Worm (Caenorhabditis elegans): ENCODE data around the gene F28H7.2.

The F28H7.2 gene

ce11 chrV:10731989-10732472 lies 15.7 kb upstream of the F28H7.2 start, which contains the start of gene T28B11.1:
Gene T28B11.1 (minus strand): TSS chrV:10732422.
- TF ChIP-seq snpc-3.4 (tag; optimal IDR thresholded peaks at IDR 0.05) (no peak), aptf-2 (GFP tag; conservative IDR thresholded peaks at IDR 0.05) (no peak), rec-8 (tag; optimal IDR thresholded peaks at IDR 0.05) (no peak), dox-1 (GFP tag; IDR thresholded peaks at IDR 0.05) (no peak), lsy-27 (tag; optimal IDR thresholded peaks at IDR 0.05; ENCODE audit: borderline replicate concordance, insufficient read depth) (no peak), egl-18 (GFP tag; IDR thresholded peaks at IDR 0.05) (no peak), ccch-3 (GFP tag; optimal IDR thresholded peaks at IDR 0.05) (no peak), F39B2.1 (GFP tag; IDR thresholded peaks at IDR 0.05) (no peak), C06A6.2 (GFP tag; conservative IDR thresholded peaks at IDR 0.05) (no peak), let-526 (GFP tag; IDR thresholded peaks at IDR 0.05) (no peak), hsf-1 (GFP tag; IDR thresholded peaks at IDR 0.05) (no peak)

ce11 chrV:10736756-10737155 lies 10.9 kb upstream of the F28H7.2 start, which contains the start of the genes mre-11 and wdr-5.3:
Gene mre-11 (minus strand): TSS chrV:10736868.
Gene wdr-5.3 (plus strand): TSS chrV:10737116.
- TF ChIP-seq efl-1 (GFP tag; optimal IDR thresholded peaks at IDR 0.05) (peak; percentile 85), lsy-27 (tag; optimal IDR thresholded peaks at IDR 0.05; ENCODE audit: borderline replicate concordance, insufficient read depth) (no peak), hmg-1.2 (GFP tag; IDR thresholded peaks at IDR 0.05) (peak; percentile 21; the same call in 1 of the 2 replicates), lin-54 (GFP tag; optimal IDR thresholded peaks at IDR 0.05) (peak; percentile 80), ztf-22 (GFP tag; optimal IDR thresholded peaks at IDR 0.05) (no peak), lsl-1 (GFP tag; optimal IDR thresholded peaks at IDR 0.05) (peak; percentile 60), F57C9.4 (tag; optimal IDR thresholded peaks at IDR 0.05) (no peak), madf-8 (GFP tag; conservative IDR thresholded peaks at IDR 0.05) (peak; percentile 65), ZK185.1 (tag; optimal IDR thresholded peaks at IDR 0.05; ENCODE audit: poor library complexity, severe bottlenecking) (peak; percentile 70), B0035.1 (tag; optimal IDR thresholded peaks at IDR 0.05) (no peak), F39B2.1 (GFP tag; IDR thresholded peaks at IDR 0.05) (no peak), ztf-6 (GFP tag; IDR thresholded peaks at IDR 0.05) (peak; percentile 51; the same call in 1 of the 2 replicates), ekl-4 (GFP tag; IDR thresholded peaks at IDR 0.05) (peak; percentile 46; the same call in 1 of the 2 replicates), madf-6 (GFP tag; IDR thresholded peaks at IDR 0.05) (peak; percentile 79), attf-5 (GFP tag; optimal IDR thresholded peaks at IDR 0.05) (peak; percentile 3), sptf-2 (GFP tag; optimal IDR thresholded peaks at IDR 0.05) (no peak), ceh-27 (GFP tag; optimal IDR thresholded peaks at IDR 0.05) (peak; percentile 70), rcor-1 (GFP tag; IDR thresholded peaks at IDR 0.05) (peak; percentile 22; the same call in 1 of the 2 replicates), B0336.3 (GFP tag; IDR thresholded peaks at IDR 0.05) (peak; percentile 45; the same call in 1 of the 2 replicates), hsf-1 (GFP tag; IDR thresholded peaks at IDR 0.05) (0 out of 2 replicates have a peak, but pooled peaks have one; percentile 51), snpc-4 (GFP tag; optimal IDR thresholded peaks at IDR 0.05) (no peak), snpc-4 (tag; optimal IDR thresholded peaks at IDR 0.05) (peak in 1 of 4 experiments; percentile 44), snpc-1.3 (tag; optimal IDR thresholded peaks at IDR 0.05; ENCODE audit: insufficient read depth) (peak; percentile 14), xnd-1 (tag; optimal IDR thresholded peaks at IDR 0.05) (peak; percentile 9), hlh-12 (tag; optimal IDR thresholded peaks at IDR 0.05) (no peak), him-1 (tag; optimal IDR thresholded peaks at IDR 0.05) (peak; percentile 8), dpl-1 (GFP tag; optimal IDR thresholded peaks at IDR 0.05) (peak; percentile 58), ceh-91 (GFP tag; IDR thresholded peaks at IDR 0.05) (peak; percentile 29; the same call in 1 of the 2 replicates), cebp-2 (GFP tag; IDR thresholded peaks at IDR 0.05) (no peak), F49E8.2 (tag; optimal IDR thresholded peaks at IDR 0.05; ENCODE audit: insufficient read depth) (peak; percentile 17), F33H1.4 (GFP tag; IDR thresholded peaks at IDR 0.05) (peak; percentile 25; the same call in 1 of the 2 replicates), ztf-28 (GFP tag; IDR thresholded peaks at IDR 0.05) (0 out of 2 replicates have a peak, but pooled peaks have one; percentile 10), dox-1 (GFP tag; IDR thresholded peaks at IDR 0.05) (peak; percentile 69; the same call in 1 of the 2 replicates), ceh-100 (GFP tag; IDR thresholded peaks at IDR 0.05) (peak; percentile 38; the same call in 1 of the 2 replicates), Y95B8A.8 (GFP tag; IDR thresholded peaks at IDR 0.05) (0 out of 2 replicates have a peak, but pooled peaks have one; percentile 26), lin-35 (GFP tag; optimal IDR thresholded peaks at IDR 0.05) (no peak), tlf-1 (GFP tag; optimal IDR thresholded peaks at IDR 0.05) (peak; percentile 14)
